Worm (Caenorhabditis elegans): Measurements from ENCODE around the gene clec-178.

- no peak for TF ChIP-seq mdl-1 (tag; optimal IDR thresholded peaks at IDR 0.05)
- TF ChIP-seq F49E8.2 (tag; optimal IDR thresholded peaks at IDR 0.05; ENCODE audit: borderline replicate concordance) = no peak
- TF ChIP-seq snpc-4 (tag; optimal IDR thresholded peaks at IDR 0.05) = no peak
- no peak for TF ChIP-seq ceh-20 (GFP tag; IDR thresholded peaks at IDR 0.05)
- TF ChIP-seq ceh-32 (tag; optimal IDR thresholded peaks at IDR 0.05; ENCODE audit: poor library complexity) = no peak
- TF ChIP-seq R02D3.7 (tag; optimal IDR thresholded peaks at IDR 0.05) = no peak
- no peak for TF ChIP-seq ztf-11 (tag; optimal IDR thresholded peaks at IDR 0.05)
- no peak for TF ChIP-seq ZK546.5 (tag; optimal IDR thresholded peaks at IDR 0.05)
- TF ChIP-seq D1046.2 (GFP tag; IDR thresholded peaks at IDR 0.05) = no peak
- TF ChIP-seq nhr-237 (tag; optimal IDR thresholded peaks at IDR 0.05) = no peak
Observed at ce11 chrIV:5658225-5658624, 4.5 kb downstream of the clec-178 start.
